In genomic region chrV:9582594-9583322, ce11 we compare ENCODE assay signal across 1 worm cellular context.
A peak's percentile ranks its signal among the peaks of the same experiment; 100 is the strongest.
TF ChIP-seq lines count a peak whose summit lies in the region.

Gene rtfo-1 (minus strand): TSS chrV:9582644.

TF ChIP-seq in whole organism, L1 larva, 84 proteins besides CTCF, POLR2A, EP300 and RAD21 (continued from another document):
- TF ChIP-seq unc-62 (GFP tag; optimal IDR thresholded peaks at IDR 0.05; lab: Kevin White, UChicago) (no peak), lir-3 (tag; optimal IDR thresholded peaks at IDR 0.05; lab: Kevin White, UChicago; ENCODE audit: poor library complexity) (peak; percentile 31), ceh-82 (tag; optimal IDR thresholded peaks at IDR 0.05; lab: Kevin White, UChicago) (peak; percentile 7 to 36 (median 35)), nhr-77 (tag; optimal IDR thresholded peaks at IDR 0.05; lab: Kevin White, UChicago) (no peak), aly-2 (tag; optimal IDR thresholded peaks at IDR 0.05; lab: Kevin White, UChicago) (no peak), nhr-84 (tag; optimal IDR thresholded peaks at IDR 0.05; lab: Kevin White, UChicago) (no peak), snpc-4 (tag; optimal IDR thresholded peaks at IDR 0.05; lab: Kevin White, UChicago) (peak; percentile 38), dsc-1 (tag; optimal IDR thresholded peaks at IDR 0.05; lab: Kevin White, UChicago) (peak; percentile 35), lin-13 (GFP tag; optimal IDR thresholded peaks at IDR 0.05; lab: Kevin White, UChicago) (peak; percentile 38), zip-4 (GFP tag; optimal IDR thresholded peaks at IDR 0.05; lab: Kevin White, UChicago) (peak; percentile 16), snu-23 (GFP tag; optimal IDR thresholded peaks at IDR 0.05; lab: Kevin White, UChicago) (peak; percentile 60), nhr-237 (tag; optimal IDR thresholded peaks at IDR 0.05; lab: Kevin White, UChicago) (no peak), hpl-2 (GFP tag; optimal IDR thresholded peaks at IDR 0.05; lab: Kevin White, UChicago) (peak; percentile 38), unc-130 (tag; optimal IDR thresholded peaks at IDR 0.05; lab: Kevin White, UChicago) (peak; percentile 44), pag-3 (tag; optimal IDR thresholded peaks at IDR 0.05; lab: Kevin White, UChicago; ENCODE audit: borderline replicate concordance, insufficient read depth) (no peak), mdl-1 (tag; optimal IDR thresholded peaks at IDR 0.05; lab: Kevin White, UChicago) (peak in 1 of 2 experiments; percentile 48), efl-1 (optimal IDR thresholded peaks at IDR 0.05; lab: Kevin White, UChicago) (peak; percentile 37 to 51), efl-1 (GFP tag; optimal IDR thresholded peaks at IDR 0.05 in 1 of 2; lab: Kevin White, UChicago) (peak; percentile 17 to 96), skn-1 (tag; optimal IDR thresholded peaks at IDR 0.05; lab: Kevin White, UChicago) (peak; percentile 58), dpl-1 (GFP tag; optimal IDR thresholded peaks at IDR 0.05; lab: Kevin White, UChicago) (peak; percentile 30 to 50 (median 47)), blmp-1 (tag; optimal IDR thresholded peaks at IDR 0.05; lab: Kevin White, UChicago) (peak; percentile 28), xbp-1 (tag; optimal IDR thresholded peaks at IDR 0.05; lab: Kevin White, UChicago) (peak; percentile 54), ama-1 (optimal IDR thresholded peaks at IDR 0.05; lab: Kevin White, UChicago) (no peak), egl-27 (tag; optimal IDR thresholded peaks at IDR 0.05; lab: Kevin White, UChicago) (no peak), irx-1 (tag; optimal IDR thresholded peaks at IDR 0.05; lab: Kevin White, UChicago) (peak; percentile 30), nhr-19 (GFP tag; conservative IDR thresholded peaks at IDR 0.05; lab: Robert Waterston, UW) (peak; percentile 29), elt-2 (tag; optimal IDR thresholded peaks at IDR 0.05; lab: Kevin White, UChicago) (peak; percentile 22), nhr-28 (tag; optimal IDR thresholded peaks at IDR 0.05; lab: Kevin White, UChicago) (no peak), mab-9 (GFP tag; IDR thresholded peaks at IDR 0.05; lab: Robert Waterston, UW) (no peak), ztf-11 (tag; optimal IDR thresholded peaks at IDR 0.05; lab: Kevin White, UChicago) (peak in 1 of 2 experiments; percentile 7), tlp-1 (tag; optimal IDR thresholded peaks at IDR 0.05; lab: Kevin White, UChicago) (no peak), fos-1 (tag; optimal IDR thresholded peaks at IDR 0.05; lab: Kevin White, UChicago) (no peak), ztf-4 (tag; optimal IDR thresholded peaks at IDR 0.05; lab: Kevin White, UChicago) (peak; percentile 47), nhr-20 (tag; optimal IDR thresholded peaks at IDR 0.05; lab: Kevin White, UChicago) (peak; percentile 45), pax-3 (tag; optimal IDR thresholded peaks at IDR 0.05; lab: Kevin White, UChicago) (no peak), nhr-90 (tag; optimal IDR thresholded peaks at IDR 0.05; lab: Kevin White, UChicago; ENCODE audit: poor library complexity) (peak; percentile 69), unc-86 (tag; optimal IDR thresholded peaks at IDR 0.05; lab: Kevin White, UChicago) (peak; percentile 23)
